Worm (Caenorhabditis elegans): ENCODE data around the gene lex-1.
A peak's percentile ranks its signal among the peaks of the same experiment; 100 is the strongest.

ce11 chrIV:12086498-12086897 lies 7.2 kb downstream of the lex-1 start:
- no peak for TF ChIP-seq pha-4 (tag; optimal IDR thresholded peaks at IDR 0.05)
- no peak for TF ChIP-seq ama-1 (optimal IDR thresholded peaks at IDR 0.05)
- peak; percentile 63 for TF ChIP-seq ztf-16 (tag; optimal IDR thresholded peaks at IDR 0.05)
- no peak for TF ChIP-seq dve-1 (tag; optimal IDR thresholded peaks at IDR 0.05)
- TF ChIP-seq sox-4 (tag; optimal IDR thresholded peaks at IDR 0.05): peak; percentile 45
- peak; percentile 61 for TF ChIP-seq tbx-2 (tag; optimal IDR thresholded peaks at IDR 0.05)
- peak; percentile 49 for TF ChIP-seq che-1 (tag; optimal IDR thresholded peaks at IDR 0.05)

Measured in whole organism, late embryonic.